Fruit fly (Drosophila melanogaster): ENCODE results near the gene AIF.

AIF gene

DNA sequence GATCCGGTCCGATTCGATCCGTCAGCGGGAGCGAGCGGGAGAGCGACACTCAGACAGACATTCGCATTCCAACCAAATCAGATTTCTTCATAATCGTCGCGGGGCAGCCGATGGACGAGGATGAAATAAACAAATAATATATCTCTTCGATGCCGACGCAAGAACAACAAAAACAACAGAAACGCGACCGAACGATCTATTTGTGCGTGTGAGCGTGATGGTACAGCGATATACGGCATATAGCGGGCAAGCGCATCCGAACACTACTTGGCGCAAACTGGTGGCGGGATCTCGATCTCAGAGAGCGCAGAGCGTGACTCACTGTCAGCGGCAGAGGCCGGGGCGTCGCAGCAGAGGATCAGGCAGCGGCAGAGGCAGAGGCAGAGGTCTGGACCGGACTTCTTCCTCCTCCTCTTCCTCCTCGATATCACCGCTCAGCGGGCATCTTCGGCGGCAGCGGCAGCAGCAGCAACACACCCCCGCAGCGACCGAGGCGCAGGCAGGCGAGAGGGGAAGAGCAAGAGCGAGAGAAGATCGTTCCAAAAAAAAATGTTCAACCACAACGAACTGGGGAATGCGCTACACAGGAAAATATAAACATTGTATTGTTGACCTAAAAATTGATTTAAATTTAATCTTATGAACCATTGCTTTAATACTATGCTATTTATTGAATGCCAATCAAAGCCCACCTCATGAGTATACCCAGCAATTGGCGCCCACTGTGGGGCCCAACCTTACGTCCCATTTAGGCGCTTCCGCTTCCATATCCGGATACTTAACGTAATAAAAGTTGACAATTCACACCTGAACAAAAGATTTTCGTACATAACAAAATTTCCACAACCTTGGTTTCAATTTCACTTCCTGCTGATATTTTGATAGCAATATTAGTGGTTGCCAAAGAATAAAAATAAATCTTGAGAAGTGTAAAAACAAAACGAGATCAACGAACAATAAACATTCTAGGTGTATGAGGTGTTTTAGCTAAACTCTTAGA is 10.0 kb downstream of the AIF start (continued):
- TF ChIP-seq crc (GFP tag; optimal IDR thresholded peaks at IDR 0.05) (no peak), Eip74EF (GFP tag; optimal IDR thresholded peaks at IDR 0.05) (peak in 1 of 2 experiments; percentile 34), CG3163 (GFP tag; optimal IDR thresholded peaks at IDR 0.05) (no peak), CG2712 (tag; optimal IDR thresholded peaks at IDR 0.05) (peak; percentile 36), CG18619 (GFP tag; optimal IDR thresholded peaks at IDR 0.05) (peak; percentile 63), CG34224 (GFP tag; IDR thresholded peaks at IDR 0.05; ENCODE audit: partially characterized antibody) (peak; percentile 41; the same call in 2 of the 3 replicates), CG10959 (GFP tag; IDR thresholded peaks at IDR 0.05) (no peak; the same call in 1 of the 2 replicates), CG6765 (GFP tag; optimal IDR thresholded peaks at IDR 0.05) (peak; percentile 3), CG10366 (GFP tag; IDR thresholded peaks at IDR 0.05) (peak; percentile 36; the same call in 1 of the 2 replicates), CG33557 (GFP tag; optimal IDR thresholded peaks at IDR 0.05) (no peak), fd64A (GFP tag; optimal IDR thresholded peaks at IDR 0.05) (no peak), hth (optimal IDR thresholded peaks at IDR 0.05) (no peak), CG7928 (GFP tag; optimal IDR thresholded peaks at IDR 0.05) (no peak), CG18011 (GFP tag; optimal IDR thresholded peaks at IDR 0.05) (no peak), Hmr (GFP tag; optimal IDR thresholded peaks at IDR 0.05) (no peak), wor (GFP tag; IDR thresholded peaks at IDR 0.05) (no peak), CG14667 (GFP tag; IDR thresholded peaks at IDR 0.05) (no peak), Xrp1 (GFP tag; IDR thresholded peaks at IDR 0.05) (peak; percentile 47), CG17359 (tag; optimal IDR thresholded peaks at IDR 0.05) (peak; percentile 33), CG42726 (GFP tag; IDR thresholded peaks at IDR 0.05; ENCODE audit: partially characterized antibody) (0 out of 2 replicates have a peak, but pooled peaks have one; percentile 34), Dll (GFP tag; IDR thresholded peaks at IDR 0.05; ENCODE audit: partially characterized antibody) (0 out of 4 replicates have a peak, but pooled peaks have one; percentile 38), sens-2 (GFP tag; IDR thresholded peaks at IDR 0.05) (no peak), z (GFP tag; IDR thresholded peaks at IDR 0.05) (peak; percentile 32; the same call in 1 of the 3 replicates), Myb (GFP tag; optimal IDR thresholded peaks at IDR 0.05) (no peak), ap (GFP tag; IDR thresholded peaks at IDR 0.05) (peak; percentile 34; the same call in 1 of the 2 replicates), D (optimal IDR thresholded peaks at IDR 0.05) (peak; percentile 22), D (GFP tag; optimal IDR thresholded peaks at IDR 0.05) (peak; percentile 56), Doc3 (GFP tag; IDR thresholded peaks at IDR 0.05; ENCODE audit: partially characterized antibody) (no peak), CG1792 (GFP tag; optimal IDR thresholded peaks at IDR 0.05) (no peak), CG12769 (tag; optimal IDR thresholded peaks at IDR 0.05) (peak; percentile 98), CG16863 (GFP tag; optimal IDR thresholded peaks at IDR 0.05) (peak; percentile 27), cwo (GFP tag; optimal IDR thresholded peaks at IDR 0.05) (peak; percentile 20), Hsf (GFP tag; optimal IDR thresholded peaks at IDR 0.05) (peak; percentile 19), CG31388 (GFP tag; optimal IDR thresholded peaks at IDR 0.05) (no peak), inv (GFP tag; IDR thresholded peaks at IDR 0.05; ENCODE audit: partially characterized antibody) (no peak), zen2 (GFP tag; IDR thresholded peaks at IDR 0.05; ENCODE audit: partially characterized antibody) (no peak), CG43689 (GFP tag; IDR thresholded peaks at IDR 0.05) (peak; percentile 37; the same call in 1 of the 2 replicates), Ssrp (tag; optimal IDR thresholded peaks at IDR 0.05) (peak; percentile 63), CG4707 (GFP tag; optimal IDR thresholded peaks at IDR 0.05) (no peak), tap (tag; optimal IDR thresholded peaks at IDR 0.05) (no peak), Max (GFP tag; optimal IDR thresholded peaks at IDR 0.05) (peak; percentile 33), gcm (GFP tag; optimal IDR thresholded peaks at IDR 0.05) (no peak), CG1233 (GFP tag; optimal IDR thresholded peaks at IDR 0.05) (no peak), GATAe (GFP tag; conservative IDR thresholded peaks at IDR 0.05) (no peak), amos (GFP tag; IDR thresholded peaks at IDR 0.05; ENCODE audit: partially characterized antibody) (no peak), D19B (GFP tag; optimal IDR thresholded peaks at IDR 0.05) (no peak), MBD-R2 (GFP tag; IDR thresholded peaks at IDR 0.05) (no peak; the same call in 1 of the 2 replicates)
